Worm (Caenorhabditis elegans) whole organism, L4 larva: ENCODE results near the gene cisd-3.1.

Experiments used
- D1046.2 ChIP-seq: fragments of 200-800 bp; sonication (Bioruptor generic); IDR thresholded peaks from 2 replicates; pipeline ENCODE4 v1.3.6; 2022; ENCODE audit warnings: missing genetic modification characterization, missing compliant biosample characterization
- T20F7.1 ChIP-seq: fragments of 200-800 bp; sonication (Bioruptor generic); optimal IDR thresholded peaks from 2 replicates; lab custom pipeline; 2018; ENCODE audit warnings: mild to moderate bottlenecking, missing genetic modification characterization, missing compliant biosample characterization
- T26A8.4 ChIP-seq: fragments of 200-800 bp; sonication (Bioruptor generic); IDR thresholded peaks from 2 replicates; pipeline ENCODE4 v1.3.6; 2022; ENCODE audit warnings: missing genetic modification characterization, missing compliant biosample characterization
- Y105C5A.15 ChIP-seq: fragments of 200-800 bp; sonication (Bioruptor generic); IDR thresholded peaks from 2 replicates; pipeline ENCODE4 v1.3.6; 2022; ENCODE audit warnings: missing genetic modification characterization, missing compliant biosample characterization
- Y48G9A.11 ChIP-seq: fragments of 200-800 bp; sonication (Bioruptor generic); IDR thresholded peaks from 2 replicates; pipeline ENCODE4 v1.3.6; 2022; ENCODE audit warnings: missing genetic modification reagents, missing genetic modification characterization, missing compliant biosample characterization
- ZK337.2 ChIP-seq: fragments of 200-800 bp; sonication (Bioruptor generic); IDR thresholded peaks from 2 replicates; pipeline ENCODE4 v1.3.6; 2022; ENCODE audit warnings: missing genetic modification reagents, missing genetic modification characterization, missing compliant biosample characterization
- aly-2 ChIP-seq: sonication (generic microtip); optimal IDR thresholded peaks from 2 replicates; lab custom pipeline; 2018; ENCODE audit warnings: missing biosample characterization, missing genetic modification characterization
- arid-1 ChIP-seq: fragments of 200-800 bp; sonication (Bioruptor generic); conservative IDR thresholded peaks from 2 replicates; pipeline ENCODE4 v1.3.6; 2022; ENCODE audit warnings: missing genetic modification reagents, missing genetic modification characterization, missing compliant biosample characterization
- ceh-28 ChIP-seq: fragments of 150-350 bp; optimal IDR thresholded peaks from 2 replicates; lab custom pipeline; 2014; ENCODE audit warnings: missing biosample characterization, missing genetic modification reagents, missing genetic modification characterization
- cey-2 ChIP-seq: sonication (generic microtip); optimal IDR thresholded peaks from 3 replicates; lab custom pipeline; 2017; ENCODE audit warnings: missing genetic modification characterization, mild to moderate bottlenecking, missing compliant biosample characterization, antibody characterized with exemption, borderline replicate concordance; ENCODE audit not compliant: insufficient read depth
- daf-19 ChIP-seq: fragments of 200-800 bp; sonication (Bioruptor generic); conservative IDR thresholded peaks from 2 replicates; pipeline ENCODE4 v1.3.6; 2022; ENCODE audit warnings: missing genetic modification characterization, missing compliant biosample characterization
- dmd-6 ChIP-seq: fragments of 200-800 bp; sonication (Bioruptor generic); IDR thresholded peaks from 2 replicates; pipeline ENCODE4 v1.3.6; 2022; ENCODE audit warnings: missing genetic modification reagents, missing genetic modification characterization, missing compliant biosample characterization
- fos-1 ChIP-seq: fragments of 150-350 bp; optimal IDR thresholded peaks from 2 replicates; lab custom pipeline; 2014; ENCODE audit warnings: missing biosample characterization, missing genetic modification characterization
- hif-1 ChIP-seq, 2 experiments: sonication (generic microtip); optimal IDR thresholded peaks; 2 replicates each; lab custom pipeline; 2016 to 2017; ENCODE audit warnings: missing compliant biosample characterization in 2 of 2, missing genetic modification characterization in 2 of 2, missing genetic modification reagents in 2 of 2, missing genotype in 2 of 2, mild to moderate bottlenecking in 1 of 2
- lin-29 ChIP-seq: fragments of 200-800 bp; sonication (Bioruptor generic); IDR thresholded peaks from 2 replicates; pipeline ENCODE4 v1.3.6; 2022; ENCODE audit warnings: missing genetic modification reagents, missing genetic modification characterization, missing compliant biosample characterization
- lin-38 ChIP-seq: fragments of 200-800 bp; sonication (Bioruptor generic); IDR thresholded peaks from 2 replicates; pipeline ENCODE4 v1.3.6; 2022; ENCODE audit warnings: missing genetic modification reagents, missing genetic modification characterization, missing compliant biosample characterization
- lir-3 ChIP-seq: sonication (generic microtip); optimal IDR thresholded peaks from 2 replicates; lab custom pipeline; 2016; ENCODE audit warnings: mild to moderate bottlenecking, missing genetic modification characterization, missing compliant biosample characterization
- lsy-2 ChIP-seq, 2 experiments: fragments of 150-350 bp in 1 of 2; sonication (generic microtip) in 1 of 2; optimal IDR thresholded peaks; 2 replicates each; lab custom pipeline; 2014 to 2017; ENCODE audit warnings: missing biosample characterization in 2 of 2, missing genetic modification characterization in 2 of 2
- mep-1 ChIP-seq: fragments of 150-350 bp; sonication (generic microtip); optimal IDR thresholded peaks from 3 replicates; lab custom pipeline; 2014; ENCODE audit warnings: missing biosample characterization, missing genetic modification characterization
- mxl-2 ChIP-seq: fragments of 200-800 bp; sonication (Bioruptor generic); conservative IDR thresholded peaks from 2 replicates; pipeline ENCODE4 v1.3.6; 2022; ENCODE audit warnings: missing genetic modification reagents, missing genetic modification characterization, missing compliant biosample characterization
- mxl-3 ChIP-seq: fragments of 200-800 bp; sonication (Bioruptor generic); optimal IDR thresholded peaks from 2 replicates; lab custom pipeline; 2018; ENCODE audit warnings: mild to moderate bottlenecking, missing genetic modification characterization, missing compliant biosample characterization
- nhr-111 ChIP-seq: fragments of 200-800 bp; sonication (Bioruptor generic); optimal IDR thresholded peaks from 2 replicates; lab custom pipeline; 2018; ENCODE audit warnings: mild to moderate bottlenecking, missing genetic modification characterization, missing compliant biosample characterization
- nhr-237 ChIP-seq: sonication (generic microtip); optimal IDR thresholded peaks from 2 replicates; lab custom pipeline; 2017; ENCODE audit warnings: missing biosample characterization, missing genetic modification characterization
- nhr-25 ChIP-seq: sonication (generic microtip); optimal IDR thresholded peaks from 2 replicates; lab custom pipeline; 2017; ENCODE audit warnings: missing genetic modification characterization, mild to moderate bottlenecking, missing compliant biosample characterization, antibody characterized with exemption, moderate library complexity, borderline replicate concordance; ENCODE audit not compliant: insufficient read depth
- nhr-42 ChIP-seq: fragments of 200-800 bp; sonication (Bioruptor generic); IDR thresholded peaks from 2 replicates; pipeline ENCODE4 v1.3.6; 2022; ENCODE audit warnings: missing genetic modification characterization, missing compliant biosample characterization
- nhr-76 ChIP-seq: fragments of 150-350 bp; optimal IDR thresholded peaks from 2 replicates; lab custom pipeline; 2014; ENCODE audit warnings: missing biosample characterization, missing genetic modification characterization
- nhr-77 ChIP-seq: fragments of 150-350 bp; optimal IDR thresholded peaks from 2 replicates; lab custom pipeline; 2014; ENCODE audit warnings: missing biosample characterization, missing genetic modification characterization
- pqm-1 ChIP-seq: sonication (generic microtip); optimal IDR thresholded peaks from 2 replicates; lab custom pipeline; 2017; ENCODE audit warnings: missing biosample characterization, missing genetic modification characterization
- rbr-2 ChIP-seq: sonication (generic microtip); optimal IDR thresholded peaks from 2 replicates; lab custom pipeline; 2016; ENCODE audit warnings: missing genotype, missing genetic modification characterization, missing compliant biosample characterization
- saeg-2 ChIP-seq: fragments of 200-800 bp; sonication (Bioruptor generic); IDR thresholded peaks from 2 replicates; pipeline ENCODE4 v1.3.6; 2022; ENCODE audit warnings: missing genetic modification reagents, missing genetic modification characterization, missing compliant biosample characterization
- snpc-4 ChIP-seq: fragments of 150-350 bp; optimal IDR thresholded peaks from 2 replicates; lab custom pipeline; 2014; ENCODE audit warnings: missing biosample characterization, missing genetic modification characterization
- spr-3 ChIP-seq: fragments of 200-800 bp; sonication (Bioruptor generic); optimal IDR thresholded peaks from 2 replicates; lab custom pipeline; 2018; ENCODE audit warnings: mild to moderate bottlenecking, missing genetic modification characterization, missing compliant biosample characterization
- tra-1 ChIP-seq: fragments of 200-800 bp; sonication (Bioruptor generic); IDR thresholded peaks from 2 replicates; pipeline ENCODE4 v1.3.6; 2022; ENCODE audit warnings: missing genetic modification reagents, missing genetic modification characterization, missing compliant biosample characterization
- unc-62 ChIP-seq, 3 experiments: fragments of 150-350 bp in 1 of 3; sonication (generic microtip); optimal IDR thresholded peaks in 2 of 3; peaks in 1 of 3; 1 replicate in 1 of 3; 2 replicates in 2 of 3; lab custom pipeline; 2014 to 2017; ENCODE audit warnings: missing biosample characterization in 3 of 3, missing genetic modification characterization in 3 of 3, missing genetic modification reagents in 3 of 3, missing genotype in 1 of 3
- vab-7 ChIP-seq: fragments of 200-800 bp; sonication (Bioruptor generic); IDR thresholded peaks from 2 replicates; pipeline ENCODE4 v1.3.6; 2022; ENCODE audit warnings: missing genetic modification reagents, missing genetic modification characterization, missing compliant biosample characterization
- zfp-2 ChIP-seq: sonication (generic microtip); optimal IDR thresholded peaks from 2 replicates; lab custom pipeline; 2016; ENCODE audit warnings: mild to moderate bottlenecking, missing genetic modification characterization, missing compliant biosample characterization
- zfp-3 ChIP-seq: fragments of 200-800 bp; sonication (Bioruptor generic); conservative IDR thresholded peaks from 2 replicates; pipeline ENCODE4 v1.3.6; 2022; ENCODE audit warnings: missing genetic modification reagents, missing genetic modification characterization, missing compliant biosample characterization
- zip-2 ChIP-seq: fragments of 150-350 bp; optimal IDR thresholded peaks from 2 replicates; lab custom pipeline; 2014; ENCODE audit warnings: missing biosample characterization, missing genetic modification characterization
- ztf-11 ChIP-seq: fragments of 150-350 bp; optimal IDR thresholded peaks from 2 replicates; lab custom pipeline; 2014; ENCODE audit warnings: missing biosample characterization, missing genetic modification characterization
- ztf-7 ChIP-seq: fragments of 150-350 bp; optimal IDR thresholded peaks from 2 replicates; lab custom pipeline; 2014; ENCODE audit warnings: missing biosample characterization, missing genetic modification characterization

The cisd-3.1 gene

ce11 chrIII:4508064-4508905 lies 34.4 kb upstream of the cisd-3.1 start, which contains the start of the genes cct-5 and F25F2.1 (continued):
- TF ChIP-seq mep-1 = peak; percentile 67
- TF ChIP-seq Y48G9A.11 (GFP tag; lab: Robert Waterston, UW) = no peak
- TF ChIP-seq nhr-76 = no peak
- no peak for TF ChIP-seq zfp-3 (GFP tag; lab: Robert Waterston, UW)
- TF ChIP-seq lin-29 (GFP tag; lab: Robert Waterston, UW) = no peak
- TF ChIP-seq T20F7.1 (GFP tag; lab: Kevin White, UChicago) = peak; percentile 54
- no peak for TF ChIP-seq vab-7 (GFP tag; lab: Robert Waterston, UW)
- TF ChIP-seq nhr-237 = no peak
- TF ChIP-seq spr-3 = no peak
- TF ChIP-seq zip-2 (tag; lab: Kevin White, UChicago) = no peak
- TF ChIP-seq lin-38 (GFP tag; lab: Robert Waterston, UW) = peak; percentile 68
- peak; percentile 69 for TF ChIP-seq ztf-7 (tag; lab: Kevin White, UChicago)
- peak; percentile 53; the same call in 1 of the 2 replicates for TF ChIP-seq arid-1 (GFP tag; lab: Robert Waterston, UW)
- TF ChIP-seq mxl-2 (GFP tag; lab: Robert Waterston, UW) = no peak
- no peak for TF ChIP-seq ceh-28
- TF ChIP-seq mxl-3 (GFP tag; lab: Kevin White, UChicago) = no peak
- TF ChIP-seq D1046.2 (GFP tag; lab: Robert Waterston, UW) = no peak
- no peak for TF ChIP-seq lir-3
- no peak for TF ChIP-seq zfp-2 (tag; lab: Kevin White, UChicago)
- TF ChIP-seq dmd-6 (GFP tag; lab: Robert Waterston, UW) = 0 out of 2 replicates have a peak, but pooled peaks have one; percentile 22
- TF ChIP-seq daf-19 (GFP tag; lab: Robert Waterston, UW) = no peak
- TF ChIP-seq ztf-11 = no peak
- no peak for TF ChIP-seq nhr-25 (tag; lab: Kevin White, UChicago)
- no peak for TF ChIP-seq fos-1 (tag; lab: Kevin White, UChicago)
- TF ChIP-seq tra-1 (GFP tag; lab: Robert Waterston, UW) = no peak
- no peak for TF ChIP-seq unc-62 (GFP tag; optimal IDR thresholded peaks at IDR 0.05 in 1 of 2; lab: Kevin White, UChicago)
- no peak for TF ChIP-seq unc-62 (tag; optimal IDR thresholded peaks at IDR 0.05; lab: Kevin White, UChicago)
- TF ChIP-seq lsy-2 (tag; optimal IDR thresholded peaks at IDR 0.05; lab: Kevin White, UChicago) = peak in 1 of 2 experiments; percentile 95
- no peak for TF ChIP-seq nhr-42 (GFP tag; lab: Robert Waterston, UW)
- TF ChIP-seq aly-2 (tag; lab: Kevin White, UChicago) = no peak
- no peak for TF ChIP-seq T26A8.4 (GFP tag; lab: Robert Waterston, UW)
- peak; percentile 26 for TF ChIP-seq rbr-2
- no peak for TF ChIP-seq saeg-2
- no peak for TF ChIP-seq ZK337.2 (GFP tag; lab: Robert Waterston, UW)
- TF ChIP-seq cey-2 = no peak
- TF ChIP-seq Y105C5A.15 = no peak
- no peak for TF ChIP-seq pqm-1 (tag; lab: Kevin White, UChicago)
- peak; percentile 26 for TF ChIP-seq nhr-77 (tag; lab: Kevin White, UChicago)
- TF ChIP-seq snpc-4 (tag; lab: Kevin White, UChicago) = no peak
- peak in 1 of 2 experiments; percentile 8 for TF ChIP-seq hif-1 (tag; optimal IDR thresholded peaks at IDR 0.05; lab: Kevin White, UChicago)
- TF ChIP-seq nhr-111 (GFP tag; lab: Kevin White, UChicago) = no peak
- TF ChIP-seq, all 104 proteins: peak for 22
